Worm (Caenorhabditis elegans) whole organism, L2 larva: Measurements from ENCODE around the gene ufbp-1.

ENCODE experiments used
- ceh-16 ChIP-seq: fragments of 150-350 bp; optimal IDR thresholded peaks from 2 replicates; lab custom pipeline; 2014; ENCODE audit warnings: missing biosample characterization, missing genetic modification characterization

The ufbp-1 gene

DNA sequence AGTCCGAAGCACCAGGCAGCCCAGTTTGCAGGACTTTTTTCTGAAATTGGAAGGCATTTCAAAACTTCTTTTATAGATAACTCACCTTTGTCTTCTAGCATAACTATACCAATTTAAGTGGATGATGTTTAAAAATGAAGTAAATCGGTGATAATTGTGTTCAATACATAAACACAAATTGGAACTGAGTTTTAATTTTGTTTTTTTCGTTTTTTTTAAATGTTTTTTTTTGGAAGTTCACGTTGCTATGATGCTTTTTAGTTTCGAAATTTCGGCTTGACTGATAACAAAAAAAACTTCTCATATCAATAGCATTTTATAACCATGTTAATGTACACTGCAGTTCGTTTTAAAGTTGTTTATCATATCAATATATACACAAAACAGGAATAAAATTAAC is 53.9 kb downstream of the ufbp-1 start, which contains the start of gene ZK353.4:
ZK353.4 (minus strand) TSS at position 101 of the 400 bp plus-strand sequence.
- no peak for TF ChIP-seq ceh-16 (tag; lab: Kevin White, UChicago)
- TF ChIP-seq, all 48 proteins: peak for 0
